Worm (Caenorhabditis elegans) whole organism, L2 larva: Measurements from ENCODE around the gene inx-3.

Experiments
- C34F6.9 ChIP-seq: fragments of 150-350 bp; optimal IDR thresholded peaks from 2 replicates; lab custom pipeline; 2014; ENCODE audit warnings: missing biosample characterization, missing genetic modification characterization
- F13H6.1 ChIP-seq: sonication (generic microtip); optimal IDR thresholded peaks from 2 replicates; lab custom pipeline; 2016; ENCODE audit warnings: missing genetic modification characterization, missing compliant biosample characterization
- R02D3.7 ChIP-seq: fragments of 150-350 bp; optimal IDR thresholded peaks from 2 replicates; lab custom pipeline; 2014; ENCODE audit warnings: missing biosample characterization, missing genetic modification characterization
- Y55F3AM.14 ChIP-seq: fragments of 200-800 bp; sonication (Bioruptor generic); optimal IDR thresholded peaks from 2 replicates; lab custom pipeline; 2018; ENCODE audit warnings: mild to moderate bottlenecking, missing genetic modification characterization, missing compliant biosample characterization
- ZK546.5 ChIP-seq: sonication (generic microtip); optimal IDR thresholded peaks from 2 replicates; lab custom pipeline; 2017; ENCODE audit warnings: missing biosample characterization, missing genetic modification characterization
- alr-1 ChIP-seq: fragments of 150-350 bp; optimal IDR thresholded peaks from 2 replicates; lab custom pipeline; 2014; ENCODE audit warnings: missing biosample characterization, missing genetic modification characterization
- aly-2 ChIP-seq: fragments of 150-350 bp; optimal IDR thresholded peaks from 2 replicates; lab custom pipeline; 2014; ENCODE audit warnings: missing biosample characterization, missing genetic modification characterization
- ama-1 ChIP-seq: fragments of 150-350 bp; optimal IDR thresholded peaks from 2 replicates; lab custom pipeline; 2018; ENCODE audit warnings: inconsistent platforms
- blmp-1 ChIP-seq: sonication (generic microtip); optimal IDR thresholded peaks from 2 replicates; lab custom pipeline; 2017; ENCODE audit warnings: missing genetic modification characterization, mild to moderate bottlenecking, missing compliant biosample characterization, antibody characterized with exemption, moderate library complexity; ENCODE audit not compliant: insufficient read depth
- ceh-16 ChIP-seq: fragments of 150-350 bp; optimal IDR thresholded peaks from 2 replicates; lab custom pipeline; 2014; ENCODE audit warnings: missing biosample characterization, missing genetic modification characterization
- ceh-82 ChIP-seq: fragments of 150-350 bp; optimal IDR thresholded peaks from 2 replicates; lab custom pipeline; 2014; ENCODE audit warnings: missing biosample characterization, missing genetic modification characterization
- crh-2 ChIP-seq: sonication (generic microtip); optimal IDR thresholded peaks from 2 replicates; lab custom pipeline; 2017; ENCODE audit warnings: missing biosample characterization, missing genetic modification characterization
- egl-27 ChIP-seq: sonication (generic microtip); optimal IDR thresholded peaks from 3 replicates; lab custom pipeline; 2017; ENCODE audit warnings: missing biosample characterization, missing genetic modification reagents, missing genetic modification characterization
- elt-1 ChIP-seq: fragments of 150-350 bp; optimal IDR thresholded peaks from 2 replicates; lab custom pipeline; 2014; ENCODE audit warnings: missing biosample characterization, missing genetic modification characterization
- elt-3 ChIP-seq: sonication (generic microtip); optimal IDR thresholded peaks from 2 replicates; lab custom pipeline; 2017; ENCODE audit warnings: missing biosample characterization, missing genetic modification characterization
- fos-1 ChIP-seq: fragments of 150-350 bp; optimal IDR thresholded peaks from 2 replicates; lab custom pipeline; 2014; ENCODE audit warnings: missing biosample characterization, missing genetic modification characterization
- gmeb-1 ChIP-seq: fragments of 150-350 bp; optimal IDR thresholded peaks from 2 replicates; lab custom pipeline; 2014; ENCODE audit warnings: missing biosample characterization, missing genetic modification characterization
- lin-13 ChIP-seq: fragments of 150-350 bp; optimal IDR thresholded peaks from 2 replicates; lab custom pipeline; 2014; ENCODE audit warnings: missing biosample characterization, missing genetic modification reagents, missing genetic modification characterization
- lin-39 ChIP-seq: fragments of 150-350 bp; optimal IDR thresholded peaks from 2 replicates; lab custom pipeline; 2014; ENCODE audit warnings: missing biosample characterization, missing genetic modification reagents, missing genetic modification characterization
- lsy-2 ChIP-seq, 2 experiments: fragments of 150-350 bp in 1 of 2; sonication (generic microtip) in 1 of 2; optimal IDR thresholded peaks; 2 replicates each; lab custom pipeline; 2014 to 2017; ENCODE audit warnings: missing biosample characterization in 2 of 2, missing genetic modification characterization in 2 of 2
- mab-5 ChIP-seq: fragments of 150-350 bp; optimal IDR thresholded peaks from 2 replicates; lab custom pipeline; 2014; ENCODE audit warnings: missing biosample characterization, missing genetic modification characterization
- mbf-1 ChIP-seq: sonication (generic microtip); optimal IDR thresholded peaks from 2 replicates; lab custom pipeline; 2017; ENCODE audit warnings: missing biosample characterization, missing genetic modification characterization
- mdl-1 ChIP-seq, 2 experiments: fragments of 150-350 bp in 1 of 2; sonication (generic microtip) in 1 of 2; optimal IDR thresholded peaks; 2 replicates each; lab custom pipeline; 2017; ENCODE audit warnings: missing biosample characterization in 2 of 2, missing genetic modification characterization in 2 of 2
- nhr-10 ChIP-seq: sonication (generic microtip); optimal IDR thresholded peaks from 2 replicates; lab custom pipeline; 2017; ENCODE audit warnings: missing biosample characterization, missing genetic modification characterization
- nhr-12 ChIP-seq: fragments of 150-350 bp; optimal IDR thresholded peaks from 2 replicates; lab custom pipeline; 2014; ENCODE audit warnings: missing biosample characterization, missing genetic modification characterization
- nhr-21 ChIP-seq: fragments of 150-350 bp; optimal IDR thresholded peaks from 2 replicates; lab custom pipeline; 2014; ENCODE audit warnings: missing biosample characterization, missing genetic modification characterization
- nhr-25 ChIP-seq: fragments of 150-350 bp; sonication (generic microtip); optimal IDR thresholded peaks from 3 replicates; lab custom pipeline; 2014; ENCODE audit warnings: missing biosample characterization, missing genetic modification characterization
- nhr-6 ChIP-seq: fragments of 150-350 bp; optimal IDR thresholded peaks from 2 replicates; lab custom pipeline; 2014; ENCODE audit warnings: missing biosample characterization, missing genetic modification characterization
- nhr-77 ChIP-seq: fragments of 150-350 bp; optimal IDR thresholded peaks from 2 replicates; lab custom pipeline; 2014; ENCODE audit warnings: missing biosample characterization, missing genetic modification characterization
- peb-1 ChIP-seq: fragments of 150-350 bp; optimal IDR thresholded peaks from 2 replicates; lab custom pipeline; 2014; ENCODE audit warnings: missing biosample characterization, missing genetic modification characterization
- sem-4 ChIP-seq: fragments of 150-350 bp; optimal IDR thresholded peaks from 2 replicates; lab custom pipeline; 2014; ENCODE audit warnings: missing biosample characterization, missing genetic modification reagents, missing genetic modification characterization
- skn-1 ChIP-seq: sonication (generic microtip); optimal IDR thresholded peaks from 2 replicates; lab custom pipeline; 2017; ENCODE audit warnings: missing biosample characterization, missing genetic modification characterization
- sma-9 ChIP-seq, 2 experiments: fragments of 150-350 bp in 1 of 2; sonication (generic microtip) in 1 of 2; optimal IDR thresholded peaks; 2 replicates each; lab custom pipeline; 2014 to 2016; ENCODE audit warnings: missing genetic modification characterization in 2 of 2, mild to moderate bottlenecking in 1 of 2, missing biosample characterization in 1 of 2, missing compliant biosample characterization in 1 of 2, missing genetic modification reagents in 1 of 2, moderate library complexity in 1 of 2
- snpc-4 ChIP-seq: fragments of 150-350 bp; optimal IDR thresholded peaks from 2 replicates; lab custom pipeline; 2014; ENCODE audit warnings: missing biosample characterization, missing genetic modification characterization
- unc-55 ChIP-seq: fragments of 150-350 bp; sonication (generic microtip); optimal IDR thresholded peaks from 3 replicates; lab custom pipeline; 2014; ENCODE audit warnings: missing biosample characterization, missing genetic modification reagents, missing genetic modification characterization
- unc-62 ChIP-seq: fragments of 150-350 bp; optimal IDR thresholded peaks from 2 replicates; lab custom pipeline; 2014; ENCODE audit warnings: missing biosample characterization, missing genetic modification reagents, missing genetic modification characterization
- zag-1 ChIP-seq: fragments of 150-350 bp; optimal IDR thresholded peaks from 2 replicates; lab custom pipeline; 2014; ENCODE audit warnings: missing biosample characterization, missing genetic modification characterization
- ztf-1 ChIP-seq: fragments of 200-800 bp; sonication (Bioruptor generic); conservative IDR thresholded peaks from 2 replicates; pipeline ENCODE4 v1.3.6; 2022; ENCODE audit warnings: missing genetic modification characterization, missing compliant biosample characterization
- ztf-11 ChIP-seq: sonication (generic microtip); optimal IDR thresholded peaks from 2 replicates; lab custom pipeline; 2017; ENCODE audit warnings: missing biosample characterization, missing genetic modification characterization

Gene inx-3

DNA sequence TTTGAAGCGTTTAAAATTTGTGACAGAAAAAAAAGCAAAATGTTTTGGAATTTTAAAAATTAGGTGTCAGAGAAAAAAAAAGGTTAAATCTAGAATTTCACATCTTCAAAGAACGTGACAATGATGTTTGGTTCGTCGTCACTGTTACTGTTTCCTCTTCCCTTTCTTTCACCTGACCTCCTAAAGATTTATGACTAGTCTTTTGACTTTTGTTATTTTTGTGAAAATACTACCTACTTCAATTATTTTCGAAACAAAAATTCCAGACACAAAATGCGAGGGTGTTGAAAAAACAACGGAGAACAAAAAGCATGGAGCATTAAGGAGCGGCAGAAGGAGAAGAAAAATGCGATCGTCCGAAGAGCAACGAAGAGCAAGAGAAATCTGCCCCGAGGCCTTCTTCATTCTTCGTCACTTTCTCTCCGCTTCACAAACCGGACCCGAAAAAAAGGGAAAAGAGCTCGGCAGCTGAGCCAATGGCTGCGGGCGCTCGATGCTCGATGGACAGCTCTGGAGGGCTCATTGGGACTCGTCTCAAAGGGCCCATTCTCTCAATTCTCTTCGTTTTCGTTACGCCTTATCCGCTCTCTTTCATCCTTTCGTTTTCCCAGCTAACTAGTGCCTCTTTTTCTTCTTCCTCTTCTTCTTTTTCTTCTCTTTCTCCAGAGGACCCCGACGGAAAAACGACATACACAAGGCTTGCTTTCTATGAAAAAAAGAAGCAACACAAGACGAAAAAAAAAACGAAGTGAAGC is 19.6 kb upstream of the inx-3 start (continued):
- TF ChIP-seq aly-2 (tag; lab: Kevin White, UChicago) (no peak), nhr-21 (tag; lab: Kevin White, UChicago) (no peak), Y55F3AM.14 (GFP tag; lab: Kevin White, UChicago) (no peak), nhr-77 (no peak), elt-1 (tag; lab: Kevin White, UChicago) (no peak), mbf-1 (tag; lab: Kevin White, UChicago) (no peak), unc-55 (peak; percentile 27), egl-27 (peak; percentile 39), C34F6.9 (peak; percentile 39), gmeb-1 (tag; lab: Kevin White, UChicago) (no peak), ztf-1 (GFP tag; lab: Robert Waterston, UW) (no peak), nhr-10 (tag; lab: Kevin White, UChicago) (no peak), lin-13 (no peak), nhr-25 (tag; lab: Kevin White, UChicago) (peak; percentile 39), fos-1 (no peak), nhr-12 (no peak), mab-5 (tag; lab: Kevin White, UChicago) (peak; percentile 49), peb-1 (tag; lab: Kevin White, UChicago) (no peak), skn-1 (tag; lab: Kevin White, UChicago) (no peak), elt-3 (no peak), R02D3.7 (no peak), ZK546.5 (tag; lab: Kevin White, UChicago) (no peak), mdl-1 (tag; optimal IDR thresholded peaks at IDR 0.05; lab: Kevin White, UChicago) (no peak), alr-1 (tag; lab: Kevin White, UChicago) (no peak), sma-9 (GFP tag; optimal IDR thresholded peaks at IDR 0.05; lab: Kevin White, UChicago) (no peak), sma-9 (tag; optimal IDR thresholded peaks at IDR 0.05; lab: Kevin White, UChicago) (no peak), nhr-6 (tag; lab: Kevin White, UChicago) (no peak), ztf-11 (tag; lab: Kevin White, UChicago) (no peak)
- TF ChIP-seq, all 48 proteins: peak for 10

- TF ChIP-seq nhr-10 (tag; lab: Kevin White, UChicago) = no peak
- no peak for TF ChIP-seq unc-55
- no peak for TF ChIP-seq snpc-4 (tag; lab: Kevin White, UChicago)
- TF ChIP-seq R02D3.7 = no peak
- no peak for TF ChIP-seq Y55F3AM.14 (GFP tag; lab: Kevin White, UChicago)
- TF ChIP-seq peb-1 (tag; lab: Kevin White, UChicago) = no peak
- TF ChIP-seq nhr-77 = no peak
- no peak for TF ChIP-seq fos-1
- no peak for TF ChIP-seq egl-27
- TF ChIP-seq nhr-25 (tag; lab: Kevin White, UChicago) = no peak
- no peak for TF ChIP-seq lin-39 (tag; lab: Kevin White, UChicago)
- no peak for TF ChIP-seq ama-1 (lab: Kevin White, UChicago)
- TF ChIP-seq F13H6.1 (tag; lab: Kevin White, UChicago) = no peak
- no peak for TF ChIP-seq C34F6.9
- TF ChIP-seq zag-1 = no peak
- no peak for TF ChIP-seq alr-1 (tag; lab: Kevin White, UChicago)
- TF ChIP-seq mdl-1 (tag; optimal IDR thresholded peaks at IDR 0.05; lab: Kevin White, UChicago) = no peak
- no peak for TF ChIP-seq crh-2 (tag; lab: Kevin White, UChicago)
- no peak for TF ChIP-seq ceh-16
- no peak for TF ChIP-seq lin-13
Observed at ce11 chrX:5977754-5978153, 18.2 kb upstream of the inx-3 start, which contains the start of gene kin-2. Gene kin-2, minus strand, starts transcription at chrX:5977854.

ce11 chrX:5981698-5982097 is 14.3 kb upstream of the inx-3 start:
- TF ChIP-seq gmeb-1 (tag; lab: Kevin White, UChicago) = no peak
- TF ChIP-seq lsy-2 (tag; optimal IDR thresholded peaks at IDR 0.05; lab: Kevin White, UChicago) = peak in 1 of 2 experiments; percentile 10
- TF ChIP-seq mab-5 (tag; lab: Kevin White, UChicago) = no peak
- TF ChIP-seq unc-55 = peak; percentile 49
- TF ChIP-seq lin-13 = no peak
- no peak for TF ChIP-seq sem-4
- TF ChIP-seq blmp-1 (tag; lab: Kevin White, UChicago) = no peak
- TF ChIP-seq egl-27 = no peak
- no peak for TF ChIP-seq ceh-82 (tag; lab: Kevin White, UChicago)
- no peak for TF ChIP-seq alr-1 (tag; lab: Kevin White, UChicago)
- TF ChIP-seq elt-3 = no peak
- TF ChIP-seq unc-62 (GFP tag; lab: Kevin White, UChicago) = no peak
- TF ChIP-seq nhr-12 = no peak
- TF ChIP-seq crh-2 (tag; lab: Kevin White, UChicago) = peak; percentile 22
- no peak for TF ChIP-seq nhr-77
- no peak for TF ChIP-seq elt-1 (tag; lab: Kevin White, UChicago)
- no peak for TF ChIP-seq zag-1
- TF ChIP-seq C34F6.9 = peak; percentile 40
- TF ChIP-seq ama-1 (lab: Kevin White, UChicago) = no peak
